Worm (Caenorhabditis elegans) whole organism, young adult: ENCODE results near the gene F31E3.2.

ENCODE experiments used
- B0336.3 ChIP-seq: fragments of 200-800 bp; sonication (Bioruptor generic); IDR thresholded peaks from 2 replicates; pipeline ENCODE4 v1.3.6; 2022; ENCODE audit warnings: missing genetic modification characterization, missing compliant biosample characterization
- F10E7.11 ChIP-seq: sonication (generic microtip); optimal IDR thresholded peaks from 2 replicates; lab custom pipeline; 2017; ENCODE audit warnings: mild to moderate bottlenecking, missing genetic modification characterization, moderate library complexity, missing compliant biosample characterization
- F37B4.10 ChIP-seq: fragments of 200-800 bp; sonication (Bioruptor generic); IDR thresholded peaks from 2 replicates; pipeline ENCODE4 v1.3.6; 2022; ENCODE audit warnings: missing genetic modification characterization, missing compliant biosample characterization
- F52B5.7 ChIP-seq: sonication (generic microtip); optimal IDR thresholded peaks from 2 replicates; lab custom pipeline; 2016; ENCODE audit warnings: mild to moderate bottlenecking, missing genetic modification characterization, missing compliant biosample characterization
- K11D2.4 ChIP-seq: fragments of 200-800 bp; sonication (Bioruptor generic); IDR thresholded peaks from 2 replicates; pipeline ENCODE4 v1.3.6; 2022; ENCODE audit warnings: missing genetic modification reagents, missing genetic modification characterization, missing compliant biosample characterization
- K12H6.12 ChIP-seq: fragments of 200-800 bp; sonication (Bioruptor generic); optimal IDR thresholded peaks from 2 replicates; lab custom pipeline; 2018; ENCODE audit warnings: mild to moderate bottlenecking, missing genetic modification characterization, missing compliant biosample characterization
- Y67H2A.10 ChIP-seq: fragments of 200-800 bp; sonication (Bioruptor generic); conservative IDR thresholded peaks from 2 replicates; pipeline ENCODE4 v1.3.6; 2022; ENCODE audit warnings: missing genetic modification reagents, missing genetic modification characterization, missing compliant biosample characterization
- Y79H2A.3 ChIP-seq: fragments of 200-800 bp; sonication (Bioruptor generic); conservative IDR thresholded peaks from 2 replicates; pipeline ENCODE4 v1.3.6; 2022; ENCODE audit warnings: missing genetic modification reagents, missing genetic modification characterization, missing compliant biosample characterization
- aptf-3 ChIP-seq: fragments of 200-800 bp; sonication (Bioruptor generic); IDR thresholded peaks from 2 replicates; pipeline ENCODE4 v1.3.6; 2022; ENCODE audit warnings: missing genetic modification characterization, missing compliant biosample characterization
- athp-1 ChIP-seq: sonication (generic microtip); optimal IDR thresholded peaks from 2 replicates; lab custom pipeline; 2017; ENCODE audit warnings: mild to moderate bottlenecking, missing genetic modification characterization, missing compliant biosample characterization
- attf-3 ChIP-seq: fragments of 200-800 bp; sonication (Bioruptor generic); conservative IDR thresholded peaks from 2 replicates; pipeline ENCODE4 v1.3.6; 2022; ENCODE audit warnings: missing genetic modification reagents, missing genetic modification characterization, missing compliant biosample characterization
- attf-6 ChIP-seq: fragments of 200-800 bp; sonication (Bioruptor generic); IDR thresholded peaks from 2 replicates; pipeline ENCODE4 v1.3.6; 2022; ENCODE audit warnings: missing genetic modification reagents, missing genetic modification characterization, missing compliant biosample characterization
- bed-1 ChIP-seq: fragments of 200-800 bp; sonication (Bioruptor generic); IDR thresholded peaks from 2 replicates; pipeline ENCODE4 v1.3.6; 2022; ENCODE audit warnings: missing genetic modification reagents, missing genetic modification characterization, missing compliant biosample characterization
- bed-2 ChIP-seq: fragments of 200-800 bp; sonication (Bioruptor generic); IDR thresholded peaks from 2 replicates; pipeline ENCODE4 v1.3.6; 2022; ENCODE audit warnings: missing genetic modification reagents, missing genetic modification characterization, missing compliant biosample characterization
- cebp-1 ChIP-seq, 2 experiments: fragments of 200-800 bp in 1 of 2; sonication (Bioruptor generic) in 1 of 2; sonication (generic microtip) in 1 of 2; IDR thresholded peaks in 1 of 2; optimal IDR thresholded peaks in 1 of 2; 2 replicates each; pipeline versions ENCODE4 v1.3.6 to Lab custom; 2017 to 2022; ENCODE audit warnings: missing compliant biosample characterization in 2 of 2, missing genetic modification characterization in 2 of 2, mild to moderate bottlenecking in 1 of 2, missing genetic modification reagents in 1 of 2, moderate library complexity in 1 of 2
- ceh-40 ChIP-seq: fragments of 200-800 bp; sonication (Bioruptor generic); IDR thresholded peaks from 2 replicates; pipeline ENCODE4 v1.3.6; 2022; ENCODE audit warnings: missing genetic modification characterization, missing compliant biosample characterization
- ceh-58 ChIP-seq: fragments of 200-800 bp; sonication (Bioruptor generic); IDR thresholded peaks from 2 replicates; pipeline ENCODE4 v1.3.6; 2022; ENCODE audit warnings: missing genetic modification characterization, missing compliant biosample characterization
- chd-7 ChIP-seq: sonication (generic microtip); optimal IDR thresholded peaks from 2 replicates; lab custom pipeline; 2016; ENCODE audit warnings: mild to moderate bottlenecking, missing genetic modification characterization, moderate library complexity, missing compliant biosample characterization
- dpl-1 ChIP-seq: fragments of 150-350 bp; optimal IDR thresholded peaks from 2 replicates; lab custom pipeline; 2014; ENCODE audit warnings: missing biosample characterization, missing genetic modification reagents, missing genetic modification characterization
- egl-18 ChIP-seq: fragments of 200-800 bp; sonication (Bioruptor generic); IDR thresholded peaks from 2 replicates; pipeline ENCODE4 v1.3.6; 2022; ENCODE audit warnings: missing genetic modification reagents, missing genetic modification characterization, missing compliant biosample characterization
- let-607 ChIP-seq, 2 experiments: fragments of 200-800 bp in 1 of 2; sonication (Bioruptor generic) in 1 of 2; sonication (generic microtip) in 1 of 2; optimal IDR thresholded peaks; 2 replicates each; lab custom pipeline; 2016 to 2018; ENCODE audit warnings: mild to moderate bottlenecking in 2 of 2, missing compliant biosample characterization in 2 of 2, missing genetic modification characterization in 2 of 2, moderate library complexity in 2 of 2, missing genotype in 1 of 2
- lin-26 ChIP-seq: fragments of 200-800 bp; sonication (Bioruptor generic); IDR thresholded peaks from 2 replicates; pipeline ENCODE4 v1.3.6; 2022; ENCODE audit warnings: missing genetic modification reagents, missing genetic modification characterization, missing compliant biosample characterization
- lin-35 ChIP-seq, 3 experiments: fragments of 150-350 bp in 2 of 3; sonication (generic microtip) in 1 of 3; optimal IDR thresholded peaks; 2 replicates each; lab custom pipeline; 2014 to 2018; ENCODE audit warnings: missing biosample characterization in 3 of 3, missing genetic modification characterization in 3 of 3, missing genetic modification reagents in 3 of 3
- lsy-27 ChIP-seq: sonication (generic microtip); optimal IDR thresholded peaks from 2 replicates; lab custom pipeline; 2017; ENCODE audit warnings: missing genetic modification characterization, mild to moderate bottlenecking, missing compliant biosample characterization, antibody characterized with exemption, missing genotype, borderline replicate concordance; ENCODE audit not compliant: insufficient read depth
- madf-10 ChIP-seq: sonication (generic microtip); optimal IDR thresholded peaks from 2 replicates; lab custom pipeline; 2016; ENCODE audit warnings: mild to moderate bottlenecking, missing genetic modification characterization, missing compliant biosample characterization
- mxl-1 ChIP-seq: sonication (generic microtip); optimal IDR thresholded peaks from 2 replicates; lab custom pipeline; 2016; ENCODE audit warnings: missing genetic modification characterization, missing compliant biosample characterization
- nhr-80 ChIP-seq: sonication (generic microtip); optimal IDR thresholded peaks from 2 replicates; lab custom pipeline; 2016; ENCODE audit warnings: missing genetic modification characterization, missing compliant biosample characterization
- nhr-90 ChIP-seq: sonication (generic microtip); optimal IDR thresholded peaks from 2 replicates; lab custom pipeline; 2016; ENCODE audit warnings: missing genotype, mild to moderate bottlenecking, missing genetic modification characterization, missing compliant biosample characterization
- rcor-1 ChIP-seq: fragments of 200-800 bp; sonication (Bioruptor generic); IDR thresholded peaks from 2 replicates; pipeline ENCODE4 v1.3.6; 2022; ENCODE audit warnings: missing genetic modification reagents, missing genetic modification characterization, missing compliant biosample characterization
- sdz-38 ChIP-seq: sonication (generic microtip); optimal IDR thresholded peaks from 2 replicates; lab custom pipeline; 2016; ENCODE audit warnings: missing genotype, missing genetic modification characterization, missing compliant biosample characterization
- snpc-4 ChIP-seq, 5 experiments: fragments of 150-350 bp in 1 of 5; sonication (generic microtip) in 4 of 5; optimal IDR thresholded peaks; 2 replicates each; lab custom pipeline; 2014 to 2018; ENCODE audit warnings: missing genetic modification characterization in 5 of 5, missing biosample characterization in 3 of 5, antibody characterized with exemption in 2 of 5, mild to moderate bottlenecking in 2 of 5, missing compliant biosample characterization in 2 of 5, missing genotype in 2 of 5, moderate library complexity in 2 of 5, missing genetic modification reagents in 1 of 5
- tlf-1 ChIP-seq: fragments of 200-800 bp; sonication (Bioruptor generic); optimal IDR thresholded peaks from 2 replicates; lab custom pipeline; 2018; ENCODE audit warnings: mild to moderate bottlenecking, missing genetic modification characterization, missing compliant biosample characterization
- unc-62 ChIP-seq: fragments of 150-350 bp; optimal IDR thresholded peaks from 2 replicates; lab custom pipeline; 2014; ENCODE audit warnings: missing biosample characterization, missing genetic modification reagents, missing genetic modification characterization
- zfh-2 ChIP-seq: fragments of 200-800 bp; sonication (Bioruptor generic); conservative IDR thresholded peaks from 2 replicates; pipeline ENCODE4 v1.3.6; 2022; ENCODE audit warnings: missing genetic modification reagents, missing genetic modification characterization, missing compliant biosample characterization
- ztf-3 ChIP-seq: fragments of 200-800 bp; sonication (Bioruptor generic); optimal IDR thresholded peaks from 2 replicates; lab custom pipeline; 2018; ENCODE audit warnings: mild to moderate bottlenecking, missing genetic modification characterization, missing compliant biosample characterization
- ztf-6 ChIP-seq: fragments of 200-800 bp; sonication (Bioruptor generic); IDR thresholded peaks from 2 replicates; pipeline ENCODE4 v1.3.6; 2022; ENCODE audit warnings: missing genetic modification reagents, missing genetic modification characterization, missing compliant biosample characterization

Gene F31E3.2

DNA sequence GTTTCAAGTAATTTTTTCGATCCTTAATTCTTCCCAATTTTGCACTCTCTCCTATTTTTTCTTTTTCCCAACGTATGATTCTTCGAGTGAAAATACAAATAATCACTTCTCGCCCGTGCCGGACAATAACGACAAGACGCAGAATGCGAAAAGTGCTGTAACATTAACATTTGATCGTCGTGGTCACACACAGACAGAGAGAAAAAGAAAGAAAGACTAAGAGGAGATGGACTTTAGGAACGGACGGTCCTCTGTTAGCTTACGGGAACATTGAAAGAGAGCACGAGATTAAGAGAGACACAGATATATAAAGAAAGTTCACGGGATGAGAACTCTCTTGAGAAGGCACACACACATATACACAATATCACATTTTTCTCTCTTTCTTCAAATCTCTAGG is 25.9 kb upstream of the F31E3.2 start:
- TF ChIP-seq mxl-1 (tag; lab: Kevin White, UChicago) (no peak), unc-62 (no peak), attf-6 (GFP tag; lab: Robert Waterston, UW) (no peak), nhr-80 (tag; lab: Kevin White, UChicago) (peak; percentile 24), F52B5.7 (tag; lab: Kevin White, UChicago) (no peak), cebp-1 (GFP tag; IDR thresholded peaks at IDR 0.05; lab: Robert Waterston, UW) (no peak), cebp-1 (tag; optimal IDR thresholded peaks at IDR 0.05; lab: Kevin White, UChicago) (peak; percentile 17), nhr-90 (tag; lab: Kevin White, UChicago) (no peak), Y67H2A.10 (GFP tag; lab: Robert Waterston, UW) (no peak), F37B4.10 (GFP tag; lab: Robert Waterston, UW) (no peak), Y79H2A.3 (no peak), attf-3 (GFP tag; lab: Robert Waterston, UW) (peak; percentile 50), lsy-27 (tag; lab: Kevin White, UChicago) (no peak), ztf-6 (GFP tag; lab: Robert Waterston, UW) (no peak), rcor-1 (GFP tag; lab: Robert Waterston, UW) (no peak), ztf-3 (GFP tag; lab: Kevin White, UChicago) (no peak), dpl-1 (GFP tag; lab: Kevin White, UChicago) (no peak), F10E7.11 (no peak), B0336.3 (GFP tag; lab: Robert Waterston, UW) (no peak), egl-18 (no peak), K12H6.12 (no peak), bed-1 (GFP tag; lab: Robert Waterston, UW) (no peak), ceh-40 (GFP tag; lab: Robert Waterston, UW) (no peak), chd-7 (tag; lab: Kevin White, UChicago) (no peak), lin-26 (GFP tag; lab: Robert Waterston, UW) (no peak)

DNA sequence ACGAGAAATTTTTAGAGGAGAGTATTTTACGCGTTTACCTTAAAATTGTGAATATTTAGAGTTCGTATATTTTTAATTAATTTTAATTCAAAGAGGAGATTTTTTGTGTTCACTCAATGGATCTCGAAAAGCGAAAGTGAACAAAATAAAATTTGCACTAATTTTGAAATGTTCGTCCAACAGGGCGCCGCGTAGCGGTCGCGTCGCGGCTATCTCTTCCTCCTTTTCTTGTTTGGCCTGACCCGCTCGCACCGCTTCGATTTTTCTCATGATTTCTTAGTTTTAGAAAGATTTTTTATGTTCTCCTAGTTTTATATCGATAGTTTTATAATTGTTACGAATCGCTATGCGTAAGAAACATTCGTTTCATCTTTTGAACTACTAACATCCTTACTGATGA is 22.3 kb upstream of the F31E3.2 start:
- no peak for TF ChIP-seq athp-1 (tag; lab: Kevin White, UChicago)
- no peak for TF ChIP-seq bed-2 (GFP tag; lab: Robert Waterston, UW)
- TF ChIP-seq ceh-58 (GFP tag; lab: Robert Waterston, UW) = no peak
- TF ChIP-seq mxl-1 (tag; lab: Kevin White, UChicago) = no peak
- no peak for TF ChIP-seq cebp-1 (GFP tag; IDR thresholded peaks at IDR 0.05; lab: Robert Waterston, UW)
- peak; percentile 11 for TF ChIP-seq cebp-1 (tag; optimal IDR thresholded peaks at IDR 0.05; lab: Kevin White, UChicago)
- TF ChIP-seq K11D2.4 (GFP tag; lab: Robert Waterston, UW) = no peak
- no peak for TF ChIP-seq sdz-38 (tag; lab: Kevin White, UChicago)
- peak in 1 of 2 experiments; percentile 13 for TF ChIP-seq let-607 (tag; optimal IDR thresholded peaks at IDR 0.05; lab: Kevin White, UChicago)
- no peak for TF ChIP-seq aptf-3 (GFP tag; lab: Robert Waterston, UW)
- no peak for TF ChIP-seq madf-10 (tag; lab: Kevin White, UChicago)
- no peak for TF ChIP-seq snpc-4 (GFP tag; optimal IDR thresholded peaks at IDR 0.05; lab: Kevin White, UChicago)
- TF ChIP-seq snpc-4 (tag; optimal IDR thresholded peaks at IDR 0.05; lab: Kevin White, UChicago) = peak in 1 of 4 experiments; percentile 32
- no peak for TF ChIP-seq zfh-2 (GFP tag; lab: Robert Waterston, UW)
- no peak for TF ChIP-seq bed-1 (GFP tag; lab: Robert Waterston, UW)
- no peak for TF ChIP-seq lin-35 (GFP tag; optimal IDR thresholded peaks at IDR 0.05; lab: Kevin White, UChicago)
- TF ChIP-seq tlf-1 (GFP tag; lab: Kevin White, UChicago) = no peak
